Worm (Caenorhabditis elegans) whole organism, midembryonic: ENCODE results near the gene chil-12.

Source experiments
- cog-1 ChIP-seq: sonication (generic microtip); optimal IDR thresholded peaks from 2 replicates; lab custom pipeline; 2016; ENCODE audit warnings: missing genetic modification characterization, missing compliant biosample characterization
- flt-1 ChIP-seq: fragments of 200-800 bp; sonication (Bioruptor generic); IDR thresholded peaks from 2 replicates; pipeline ENCODE4 v1.3.6; 2022; ENCODE audit warnings: missing genetic modification characterization, missing compliant biosample characterization

DNA sequence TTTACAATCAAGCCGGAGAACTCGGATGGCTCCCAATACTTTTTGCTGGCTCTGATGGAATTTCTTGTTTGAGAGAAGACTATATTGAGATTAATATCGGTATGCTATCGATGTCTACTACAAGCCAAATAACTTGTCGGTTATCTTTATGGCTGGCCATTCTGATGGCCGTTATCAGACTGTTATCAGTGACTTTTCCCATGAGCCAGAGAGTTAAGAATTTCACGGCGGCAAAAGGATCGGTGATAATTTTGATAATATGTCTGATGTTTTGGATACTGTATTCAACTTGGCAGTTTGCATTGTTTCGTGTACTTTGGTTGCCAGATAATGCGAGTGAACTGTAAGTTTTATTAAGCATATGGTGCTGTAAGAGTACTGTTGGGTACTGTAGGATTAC lies 15.2 kb upstream of the chil-12 start:
- TF ChIP-seq cog-1 (tag; lab: Kevin White, UChicago) (no peak), flt-1 (GFP tag; lab: Robert Waterston, UW) (no peak)
